Worm (Caenorhabditis elegans) whole organism, L1 larva: ENCODE results near the gene F44E5.1.

ENCODE experiments used
- dpl-1 ChIP-seq, 3 experiments: fragments of 150-350 bp in 2 of 3; sonication (generic microtip) in 1 of 3; optimal IDR thresholded peaks; 2 replicates each; lab custom pipeline; 2014 to 2017; ENCODE audit warnings: missing biosample characterization in 3 of 3, missing genetic modification characterization in 3 of 3, missing genetic modification reagents in 3 of 3
- elt-2 ChIP-seq: sonication (generic microtip); optimal IDR thresholded peaks from 2 replicates; lab custom pipeline; 2016; ENCODE audit warnings: missing genetic modification characterization, mild to moderate bottlenecking, inconsistent platforms, missing compliant biosample characterization, missing genetic modification reagents
- elt-3 ChIP-seq, 6 experiments: fragments of 150-350 bp in 1 of 6; sonication (generic microtip); optimal IDR thresholded peaks; 2 replicates each; lab custom pipeline; 2017 to 2018; ENCODE audit warnings: missing biosample characterization in 6 of 6, missing genetic modification characterization in 6 of 6, inconsistent platforms in 1 of 6
- irx-1 ChIP-seq: sonication (generic microtip); optimal IDR thresholded peaks from 2 replicates; lab custom pipeline; 2016; ENCODE audit warnings: missing genetic modification characterization, missing compliant biosample characterization
- nhr-28 ChIP-seq: fragments of 150-350 bp; optimal IDR thresholded peaks from 2 replicates; lab custom pipeline; 2014; ENCODE audit warnings: missing biosample characterization, missing genetic modification characterization
- snpc-4 ChIP-seq: fragments of 150-350 bp; optimal IDR thresholded peaks from 2 replicates; lab custom pipeline; 2014; ENCODE audit warnings: missing biosample characterization, missing genetic modification characterization
- swsn-7 ChIP-seq: sonication (generic microtip); optimal IDR thresholded peaks from 2 replicates; lab custom pipeline; 2016; ENCODE audit warnings: missing genetic modification characterization, missing compliant biosample characterization
- unc-130 ChIP-seq: fragments of 150-350 bp; optimal IDR thresholded peaks from 2 replicates; lab custom pipeline; 2017; ENCODE audit warnings: missing biosample characterization, missing genetic modification characterization, inconsistent platforms
- ztf-11 ChIP-seq, 2 experiments: sonication (generic microtip); optimal IDR thresholded peaks; 2 replicates each; lab custom pipeline; 2016 to 2017; ENCODE audit warnings: missing genetic modification characterization in 2 of 2, missing biosample characterization in 1 of 2, missing compliant biosample characterization in 1 of 2

DNA sequence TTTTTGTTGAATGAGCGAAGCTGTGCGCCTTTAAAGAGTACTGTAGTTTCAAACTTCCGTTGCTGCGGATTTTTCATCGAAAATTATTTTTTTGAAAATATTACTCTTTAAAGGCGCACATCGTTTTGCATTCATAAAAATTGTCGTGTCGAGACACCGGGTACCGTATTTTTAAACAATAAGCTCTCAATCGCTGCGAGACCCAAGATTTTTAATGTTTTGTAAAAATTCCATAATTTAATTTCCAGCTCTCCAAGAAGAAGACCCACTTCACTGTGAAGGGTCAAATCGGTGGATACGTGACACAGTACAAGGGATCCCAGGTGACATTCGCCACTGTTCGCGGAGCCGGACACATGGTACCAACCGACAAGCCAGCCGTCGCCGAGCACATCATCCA lies 32.0 kb downstream of the F44E5.1 start:
- TF ChIP-seq ztf-11 (tag; optimal IDR thresholded peaks at IDR 0.05; lab: Kevin White, UChicago) (no peak), snpc-4 (tag; lab: Kevin White, UChicago) (no peak), elt-3 (tag; optimal IDR thresholded peaks at IDR 0.05; lab: Kevin White, UChicago) (no peak), unc-130 (tag; lab: Kevin White, UChicago) (no peak), irx-1 (tag; lab: Kevin White, UChicago) (no peak), swsn-7 (tag; lab: Kevin White, UChicago) (no peak), elt-2 (tag; lab: Kevin White, UChicago) (no peak), dpl-1 (GFP tag; optimal IDR thresholded peaks at IDR 0.05; lab: Kevin White, UChicago) (no peak), nhr-28 (tag; lab: Kevin White, UChicago) (no peak)
